Fruit fly (Drosophila melanogaster): ENCODE results near the gene CG44008.

DNA sequence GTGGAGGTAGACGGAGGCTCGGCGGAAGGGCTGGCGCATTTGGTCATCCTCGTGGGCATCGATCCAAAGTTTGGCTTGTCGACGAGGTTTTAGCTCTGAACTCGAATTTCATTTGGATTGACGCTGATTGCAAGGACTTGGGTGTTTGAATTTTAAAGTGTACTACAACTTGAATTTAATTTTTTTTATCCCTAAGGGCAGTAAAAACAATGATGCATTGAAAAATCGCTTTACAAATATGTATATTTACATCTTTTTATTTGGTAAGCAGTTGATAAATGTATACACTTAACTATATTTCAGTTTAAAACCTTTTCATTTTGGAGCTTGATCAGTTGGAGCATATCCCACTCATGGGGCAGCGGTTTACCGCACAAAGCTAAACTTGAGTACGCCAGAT is 50.0 kb downstream of the CG44008 start, which contains the start of gene Tsp33B:
- TF ChIP-seq CG1621 (tag; optimal IDR thresholded peaks at IDR 0.05), result no peak
- TF ChIP-seq fkh (GFP tag; optimal IDR thresholded peaks at IDR 0.05), result no peak
- no peak for TF ChIP-seq Blimp-1 (GFP tag; optimal IDR thresholded peaks at IDR 0.05)
- TF ChIP-seq dac (GFP tag; optimal IDR thresholded peaks at IDR 0.05), result no peak
- TF ChIP-seq Gug (GFP tag; IDR thresholded peaks at IDR 0.05), result no peak
- no peak for TF ChIP-seq Sox102F (GFP tag; optimal IDR thresholded peaks at IDR 0.05)
- TF ChIP-seq acj6 (GFP tag; optimal IDR thresholded peaks at IDR 0.05), result no peak
